Worm (Caenorhabditis elegans): ENCODE results near the gene sas-4.
A peak's percentile ranks its signal among the peaks of the same experiment; 100 is the strongest.

The sas-4 gene

DNA sequence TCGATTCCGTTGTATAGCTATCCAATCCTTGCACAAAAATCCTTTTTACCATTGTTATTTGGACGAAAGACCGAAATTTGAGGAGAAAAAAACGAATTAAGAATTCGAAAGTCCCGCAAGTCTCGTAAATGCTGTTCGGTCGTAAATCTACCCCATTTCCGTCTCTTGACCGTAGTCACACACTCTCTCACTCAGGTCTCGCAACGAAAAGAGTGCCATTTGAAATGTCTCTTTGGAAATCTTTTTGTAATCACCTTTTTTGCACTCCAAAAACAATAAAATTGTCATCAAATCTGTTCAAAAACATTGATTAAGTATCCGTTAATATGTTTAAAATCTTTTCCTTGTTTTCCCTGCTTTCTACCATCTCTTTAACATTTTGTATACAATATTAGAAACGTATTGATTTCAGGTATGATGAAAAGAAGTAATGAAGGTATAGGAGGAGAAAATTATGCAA is 39.9 kb upstream of the sas-4 start, which contains the start of the genes R05D3.8 and rfp-1 (continued):
- TF ChIP-seq F49E8.2 (tag; optimal IDR thresholded peaks at IDR 0.05; ENCODE audit: insufficient read depth) (peak; percentile 29), repo-1 (tag; optimal IDR thresholded peaks at IDR 0.05) (no peak), nhr-80 (tag; optimal IDR thresholded peaks at IDR 0.05) (peak; percentile 31), F23B12.7 (tag; optimal IDR thresholded peaks at IDR 0.05; ENCODE audit: insufficient read depth) (peak; percentile 84), B0261.1 (tag; optimal IDR thresholded peaks at IDR 0.05) (no peak), ztf-28 (GFP tag; IDR thresholded peaks at IDR 0.05) (no peak), F10E7.11 (tag; optimal IDR thresholded peaks at IDR 0.05) (no peak), Y53F4B.3 (GFP tag; IDR thresholded peaks at IDR 0.05) (no peak), ceh-27 (GFP tag; optimal IDR thresholded peaks at IDR 0.05) (peak; percentile 77), somi-1 (GFP tag; optimal IDR thresholded peaks at IDR 0.05) (no peak), ceh-40 (GFP tag; IDR thresholded peaks at IDR 0.05) (no peak), madf-8 (GFP tag; conservative IDR thresholded peaks at IDR 0.05) (peak; percentile 52), ccch-3 (GFP tag; optimal IDR thresholded peaks at IDR 0.05) (no peak), ztf-18 (tag; optimal IDR thresholded peaks at IDR 0.05) (no peak), gei-17 (GFP tag; optimal IDR thresholded peaks at IDR 0.05) (no peak), ets-4 (GFP tag; optimal IDR thresholded peaks at IDR 0.05) (no peak), hlh-12 (tag; optimal IDR thresholded peaks at IDR 0.05) (no peak), F57C9.4 (tag; optimal IDR thresholded peaks at IDR 0.05) (no peak), lin-35 (GFP tag; optimal IDR thresholded peaks at IDR 0.05) (peak in 1 of 3 experiments; percentile 73), egrh-3 (GFP tag; IDR thresholded peaks at IDR 0.05) (no peak), nhr-179 (tag; optimal IDR thresholded peaks at IDR 0.05) (no peak), sdz-38 (tag; optimal IDR thresholded peaks at IDR 0.05) (no peak), pha-4 (tag; optimal IDR thresholded peaks at IDR 0.05) (no peak), T26A5.8 (tag; optimal IDR thresholded peaks at IDR 0.05) (no peak), B0019.2 (GFP tag; conservative IDR thresholded peaks at IDR 0.05) (0 out of 2 replicates have a peak, but pooled peaks have one; percentile 8), ztf-6 (GFP tag; IDR thresholded peaks at IDR 0.05) (no peak), efl-1 (GFP tag; optimal IDR thresholded peaks at IDR 0.05) (peak; percentile 64), zim-3 (tag; optimal IDR thresholded peaks at IDR 0.05) (no peak), Y56A3A.18 (GFP tag; IDR thresholded peaks at IDR 0.05) (no peak), lin-54 (GFP tag; optimal IDR thresholded peaks at IDR 0.05) (peak; percentile 81), xnd-1 (tag; optimal IDR thresholded peaks at IDR 0.05) (peak; percentile 56), ceh-91 (GFP tag; IDR thresholded peaks at IDR 0.05) (peak; percentile 72), athp-1 (tag; optimal IDR thresholded peaks at IDR 0.05) (no peak), lin-40 (tag; optimal IDR thresholded peaks at IDR 0.05) (peak; percentile 47), hmg-20 (GFP tag; IDR thresholded peaks at IDR 0.05) (no peak), snpc-1.1 (tag; optimal IDR thresholded peaks at IDR 0.05; ENCODE audit: insufficient read depth) (no peak), nhr-27 (tag; optimal IDR thresholded peaks at IDR 0.05) (no peak), ztf-22 (GFP tag; optimal IDR thresholded peaks at IDR 0.05) (no peak), ztf-25 (GFP tag; IDR thresholded peaks at IDR 0.05) (no peak), hsf-1 (GFP tag; IDR thresholded peaks at IDR 0.05) (peak; percentile 79), tlf-1 (GFP tag; optimal IDR thresholded peaks at IDR 0.05) (peak; percentile 12), F39B2.1 (GFP tag; IDR thresholded peaks at IDR 0.05) (no peak), mes-4 (tag; optimal IDR thresholded peaks at IDR 0.05) (no peak), Y79H2A.3 (GFP tag; conservative IDR thresholded peaks at IDR 0.05) (0 out of 2 replicates have a peak, but pooled peaks have one; percentile 50), Y53G8AR.9 (GFP tag; conservative IDR thresholded peaks at IDR 0.05) (0 out of 2 replicates have a peak, but pooled peaks have one; percentile 50), lin-26 (GFP tag; IDR thresholded peaks at IDR 0.05) (no peak), F57A8.1 (GFP tag; optimal IDR thresholded peaks at IDR 0.05) (no peak), F33H1.4 (GFP tag; IDR thresholded peaks at IDR 0.05) (peak; percentile 95), C17E4.6 (GFP tag; IDR thresholded peaks at IDR 0.05) (no peak)
